Worm (Caenorhabditis elegans): ENCODE measurements around the gene epg-9.

Gene epg-9

ce11 chrIV:2572107-2572506, 28.8 kb upstream of the epg-9 start, which contains the start of gene Y69A2AR.51:
Gene Y69A2AR.51 (plus strand): TSS chrIV:2572407.
- TF ChIP-seq dmd-4 (tag; optimal IDR thresholded peaks at IDR 0.05; ENCODE audit: borderline replicate concordance), result no peak
- TF ChIP-seq ceh-30 (tag; optimal IDR thresholded peaks at IDR 0.05), result no peak
- TF ChIP-seq Y22D7AL.16 (tag; optimal IDR thresholded peaks at IDR 0.05), result no peak
- no peak for TF ChIP-seq lin-11 (tag; optimal IDR thresholded peaks at IDR 0.05)
- TF ChIP-seq ztf-16 (tag; optimal IDR thresholded peaks at IDR 0.05), result no peak
- TF ChIP-seq tbx-2 (tag; optimal IDR thresholded peaks at IDR 0.05), result no peak
- no peak for TF ChIP-seq unc-86 (tag; optimal IDR thresholded peaks at IDR 0.05)
- TF ChIP-seq npax-4 (tag; optimal IDR thresholded peaks at IDR 0.05), result no peak
- TF ChIP-seq ceh-24 (tag; optimal IDR thresholded peaks at IDR 0.05), result no peak
- TF ChIP-seq hlh-6 (tag; optimal IDR thresholded peaks at IDR 0.05), result no peak
- no peak for TF ChIP-seq hlh-15 (tag; optimal IDR thresholded peaks at IDR 0.05)
- no peak for TF ChIP-seq elt-2 (tag; optimal IDR thresholded peaks at IDR 0.05)
- TF ChIP-seq mec-3 (tag; optimal IDR thresholded peaks at IDR 0.05; ENCODE audit: borderline replicate concordance), result no peak
- TF ChIP-seq pat-9 (tag; optimal IDR thresholded peaks at IDR 0.05), result no peak
- no peak for TF ChIP-seq gmeb-2 (tag; optimal IDR thresholded peaks at IDR 0.05)
- no peak for TF ChIP-seq zip-5 (tag; optimal IDR thresholded peaks at IDR 0.05)
- TF ChIP-seq hlh-8 (tag; optimal IDR thresholded peaks at IDR 0.05), result no peak
- no peak for TF ChIP-seq unc-55 (GFP tag; optimal IDR thresholded peaks at IDR 0.05)
- TF ChIP-seq tbx-7 (tag; optimal IDR thresholded peaks at IDR 0.05), result no peak
- TF ChIP-seq nhr-232 (tag; optimal IDR thresholded peaks at IDR 0.05), result no peak

ce11 chrIV:2573122-2573521, 27.8 kb upstream of the epg-9 start:
- TF ChIP-seq pha-4 (tag; optimal IDR thresholded peaks at IDR 0.05) (no peak), hlh-13 (GFP tag; optimal IDR thresholded peaks at IDR 0.05) (no peak), sox-4 (tag; optimal IDR thresholded peaks at IDR 0.05) (no peak), hlh-6 (tag; optimal IDR thresholded peaks at IDR 0.05) (no peak), ets-4 (tag; optimal IDR thresholded peaks at IDR 0.05) (no peak), F13H6.1 (tag; optimal IDR thresholded peaks at IDR 0.05) (no peak), zip-5 (tag; optimal IDR thresholded peaks at IDR 0.05) (no peak), Y22D7AL.16 (tag; optimal IDR thresholded peaks at IDR 0.05) (no peak), pha-2 (tag; optimal IDR thresholded peaks at IDR 0.05) (no peak), unc-55 (GFP tag; optimal IDR thresholded peaks at IDR 0.05) (no peak)

- TF ChIP-seq ceh-18 (tag; optimal IDR thresholded peaks at IDR 0.05) (no peak), fkh-10 (GFP tag; optimal IDR thresholded peaks at IDR 0.05) (no peak), fax-1 (tag; optimal IDR thresholded peaks at IDR 0.05) (no peak), nhr-232 (tag; optimal IDR thresholded peaks at IDR 0.05) (no peak), sox-2 (GFP tag; IDR thresholded peaks at IDR 0.05) (no peak), pag-3 (tag; optimal IDR thresholded peaks at IDR 0.05; ENCODE audit: borderline replicate concordance) (no peak), pros-1 (tag; optimal IDR thresholded peaks at IDR 0.05) (no peak), ceh-14 (tag; optimal IDR thresholded peaks at IDR 0.05) (no peak), hlh-8 (tag; optimal IDR thresholded peaks at IDR 0.05) (no peak), ceh-30 (tag; optimal IDR thresholded peaks at IDR 0.05) (no peak), pax-1 (tag; optimal IDR thresholded peaks at IDR 0.05) (no peak), ceh-22 (tag; optimal IDR thresholded peaks at IDR 0.05) (no peak), C08G9.2 (tag; optimal IDR thresholded peaks at IDR 0.05) (no peak), ceh-31 (tag; optimal IDR thresholded peaks at IDR 0.05) (no peak), ref-2 (tag; optimal IDR thresholded peaks at IDR 0.05) (no peak), F13H6.1 (tag; optimal IDR thresholded peaks at IDR 0.05) (no peak), ceh-9 (tag; optimal IDR thresholded peaks at IDR 0.05) (no peak), pat-9 (tag; optimal IDR thresholded peaks at IDR 0.05) (no peak)
Measured at ce11 chrIV:2581483-2581882, 19.5 kb upstream of the epg-9 start, which contains the start of gene nhr-242. Gene nhr-242 (minus strand): TSS chrIV:2581583.

- no peak for TF ChIP-seq hlh-13 (GFP tag; optimal IDR thresholded peaks at IDR 0.05)
- no peak for TF ChIP-seq sox-2 (GFP tag; IDR thresholded peaks at IDR 0.05)
- no peak for TF ChIP-seq unc-86 (tag; optimal IDR thresholded peaks at IDR 0.05)
- TF ChIP-seq rnt-1 (tag; optimal IDR thresholded peaks at IDR 0.05), result no peak
- no peak for TF ChIP-seq ttx-3 (tag; optimal IDR thresholded peaks at IDR 0.05)
- TF ChIP-seq dmd-4 (tag; optimal IDR thresholded peaks at IDR 0.05; ENCODE audit: borderline replicate concordance), result no peak
- TF ChIP-seq ceh-45 (GFP tag; IDR thresholded peaks at IDR 0.05), result no peak
- no peak for TF ChIP-seq pha-2 (tag; optimal IDR thresholded peaks at IDR 0.05)
- no peak for TF ChIP-seq unc-3 (GFP tag; conservative IDR thresholded peaks at IDR 0.05)
- TF ChIP-seq unc-3 (tag; optimal IDR thresholded peaks at IDR 0.05), result no peak
- TF ChIP-seq lin-11 (tag; optimal IDR thresholded peaks at IDR 0.05), result no peak
Measured at ce11 chrIV:2597417-2597816, 3.5 kb upstream of the epg-9 start, which contains the start of gene Y69A2AR.47. Gene Y69A2AR.47 (plus strand): TSS chrIV:2597717.

Data from whole organism, late embryonic.